Worm (Caenorhabditis elegans) whole organism, L4 larva: ENCODE results near the gene nfya-1.

Experiments
- D1046.2 ChIP-seq: fragments of 200-800 bp; sonication (Bioruptor generic); IDR thresholded peaks from 2 replicates; pipeline ENCODE4 v1.3.6; 2022; ENCODE audit warnings: missing genetic modification characterization, missing compliant biosample characterization
- R02D3.7 ChIP-seq: fragments of 150-350 bp; sonication (generic microtip); optimal IDR thresholded peaks from 3 replicates; lab custom pipeline; 2014; ENCODE audit warnings: missing biosample characterization, missing genetic modification characterization
- T26A8.4 ChIP-seq: fragments of 200-800 bp; sonication (Bioruptor generic); IDR thresholded peaks from 2 replicates; pipeline ENCODE4 v1.3.6; 2022; ENCODE audit warnings: missing genetic modification characterization, missing compliant biosample characterization
- Y48G9A.11 ChIP-seq: fragments of 200-800 bp; sonication (Bioruptor generic); IDR thresholded peaks from 2 replicates; pipeline ENCODE4 v1.3.6; 2022; ENCODE audit warnings: missing genetic modification reagents, missing genetic modification characterization, missing compliant biosample characterization
- Y5F2A.4 ChIP-seq: fragments of 200-800 bp; sonication (Bioruptor generic); optimal IDR thresholded peaks from 2 replicates; lab custom pipeline; 2018; ENCODE audit warnings: mild to moderate bottlenecking, missing genetic modification characterization, missing compliant biosample characterization
- ZK546.5 ChIP-seq, 2 experiments: sonication (generic microtip); optimal IDR thresholded peaks; 2 replicates each; lab custom pipeline; 2017; ENCODE audit warnings: missing biosample characterization in 2 of 2, missing genetic modification characterization in 2 of 2
- aha-1 ChIP-seq: fragments of 150-350 bp; peaks from one replicate; lab custom pipeline; 2014; ENCODE audit warnings: missing biosample characterization, missing genetic modification characterization
- attf-4 ChIP-seq: sonication (generic microtip); optimal IDR thresholded peaks from 3 replicates; lab custom pipeline; 2017; ENCODE audit warnings: missing biosample characterization, missing genetic modification characterization
- ceh-32 ChIP-seq: sonication (generic microtip); optimal IDR thresholded peaks from 2 replicates; lab custom pipeline; 2016; ENCODE audit warnings: mild to moderate bottlenecking, missing genetic modification characterization, missing compliant biosample characterization; ENCODE audit not compliant: poor library complexity
- ceh-44 ChIP-seq: fragments of 200-800 bp; sonication (Bioruptor generic); IDR thresholded peaks from 2 replicates; pipeline ENCODE4 v1.3.6; 2022; ENCODE audit warnings: missing genetic modification reagents, missing genetic modification characterization, missing compliant biosample characterization
- ceh-62 ChIP-seq: sonication (generic microtip); optimal IDR thresholded peaks from 2 replicates; lab custom pipeline; 2017; ENCODE audit warnings: missing biosample characterization, missing genetic modification characterization
- ces-1 ChIP-seq: fragments of 150-350 bp; sonication (generic microtip); optimal IDR thresholded peaks from 4 replicates; lab custom pipeline; 2014; ENCODE audit warnings: missing biosample characterization, missing genetic modification reagents, missing genetic modification characterization
- cey-2 ChIP-seq: sonication (generic microtip); optimal IDR thresholded peaks from 3 replicates; lab custom pipeline; 2017; ENCODE audit warnings: missing genetic modification characterization, mild to moderate bottlenecking, missing compliant biosample characterization, antibody characterized with exemption, borderline replicate concordance; ENCODE audit not compliant: insufficient read depth
- daf-16 ChIP-seq, 3 experiments: sonication (generic microtip); optimal IDR thresholded peaks; 2 replicates each; lab custom pipeline; 2016 to 2017; ENCODE audit warnings: missing genetic modification characterization in 3 of 3, missing genetic modification reagents in 3 of 3, mild to moderate bottlenecking in 2 of 3, missing compliant biosample characterization in 2 of 3, missing biosample characterization in 1 of 3, moderate library complexity in 1 of 3
- daf-19 ChIP-seq: fragments of 200-800 bp; sonication (Bioruptor generic); conservative IDR thresholded peaks from 2 replicates; pipeline ENCODE4 v1.3.6; 2022; ENCODE audit warnings: missing genetic modification characterization, missing compliant biosample characterization
- dmd-8 ChIP-seq: fragments of 200-800 bp; sonication (Bioruptor generic); IDR thresholded peaks from 2 replicates; pipeline ENCODE4 v1.3.6; 2022; ENCODE audit warnings: missing genetic modification characterization, missing compliant biosample characterization
- gei-8 ChIP-seq: fragments of 200-800 bp; sonication (Bioruptor generic); optimal IDR thresholded peaks from 2 replicates; lab custom pipeline; 2018; ENCODE audit warnings: mild to moderate bottlenecking, missing genetic modification characterization, missing compliant biosample characterization
- hlh-30 ChIP-seq: sonication (generic microtip); optimal IDR thresholded peaks from 2 replicates; lab custom pipeline; 2017; ENCODE audit warnings: antibody characterized with exemption, mild to moderate bottlenecking, missing genetic modification characterization, missing compliant biosample characterization; ENCODE audit not compliant: insufficient read depth
- lim-7 ChIP-seq: fragments of 200-800 bp; sonication (Bioruptor generic); IDR thresholded peaks from 2 replicates; pipeline ENCODE4 v1.3.6; 2022; ENCODE audit warnings: missing genetic modification characterization, missing compliant biosample characterization
- lin-38 ChIP-seq: fragments of 200-800 bp; sonication (Bioruptor generic); IDR thresholded peaks from 2 replicates; pipeline ENCODE4 v1.3.6; 2022; ENCODE audit warnings: missing genetic modification reagents, missing genetic modification characterization, missing compliant biosample characterization
- lir-3 ChIP-seq: sonication (generic microtip); optimal IDR thresholded peaks from 2 replicates; lab custom pipeline; 2016; ENCODE audit warnings: mild to moderate bottlenecking, missing genetic modification characterization, missing compliant biosample characterization
- madf-5 ChIP-seq, 2 experiments: fragments of 200-800 bp; sonication (Bioruptor generic); IDR thresholded peaks; 2 replicates each; pipeline ENCODE4 v1.3.6; 2022; ENCODE audit warnings: missing compliant biosample characterization in 2 of 2, missing genetic modification characterization in 2 of 2
- mdl-1 ChIP-seq, 2 experiments: fragments of 150-350 bp in 1 of 2; sonication (generic microtip) in 1 of 2; optimal IDR thresholded peaks; 2 replicates each; lab custom pipeline; 2014 to 2017; ENCODE audit warnings: missing biosample characterization in 2 of 2, missing genetic modification characterization in 2 of 2
- mxl-2 ChIP-seq: fragments of 200-800 bp; sonication (Bioruptor generic); conservative IDR thresholded peaks from 2 replicates; pipeline ENCODE4 v1.3.6; 2022; ENCODE audit warnings: missing genetic modification reagents, missing genetic modification characterization, missing compliant biosample characterization
- nhr-11 ChIP-seq: fragments of 150-350 bp; optimal IDR thresholded peaks from 2 replicates; lab custom pipeline; 2014; ENCODE audit warnings: missing biosample characterization, missing genetic modification characterization
- nhr-41 ChIP-seq: fragments of 200-800 bp; sonication (Bioruptor generic); IDR thresholded peaks from 2 replicates; pipeline ENCODE4 v1.3.6; 2022; ENCODE audit warnings: missing genetic modification reagents, missing genetic modification characterization, missing compliant biosample characterization
- nhr-48 ChIP-seq: sonication (generic microtip); optimal IDR thresholded peaks from 2 replicates; lab custom pipeline; 2016; ENCODE audit warnings: mild to moderate bottlenecking, missing genetic modification characterization, missing compliant biosample characterization
- pha-4 ChIP-seq, 2 experiments: fragments of 150-350 bp in 1 of 2; fragments of 200-800 bp in 1 of 2; sonication (Bioruptor generic) in 1 of 2; IDR thresholded peaks in 1 of 2; optimal IDR thresholded peaks in 1 of 2; 2 replicates each; pipeline versions ENCODE4 v1.3.6 to Lab custom; 2014 to 2022; ENCODE audit warnings: missing genetic modification characterization in 2 of 2, missing genetic modification reagents in 2 of 2, missing biosample characterization in 1 of 2, missing compliant biosample characterization in 1 of 2
- pqm-1 ChIP-seq: sonication (generic microtip); optimal IDR thresholded peaks from 2 replicates; lab custom pipeline; 2017; ENCODE audit warnings: missing biosample characterization, missing genetic modification characterization
- saeg-2 ChIP-seq: fragments of 200-800 bp; sonication (Bioruptor generic); IDR thresholded peaks from 2 replicates; pipeline ENCODE4 v1.3.6; 2022; ENCODE audit warnings: missing genetic modification reagents, missing genetic modification characterization, missing compliant biosample characterization
- sdz-12 ChIP-seq: fragments of 200-800 bp; sonication (Bioruptor generic); optimal IDR thresholded peaks from 2 replicates; lab custom pipeline; 2018; ENCODE audit warnings: mild to moderate bottlenecking, missing genetic modification characterization, missing compliant biosample characterization
- skn-1 ChIP-seq: fragments of 150-350 bp; optimal IDR thresholded peaks from 2 replicates; lab custom pipeline; 2014; ENCODE audit warnings: missing biosample characterization, missing genetic modification characterization
- snpc-1.2 ChIP-seq: fragments of 200-800 bp; sonication (Bioruptor generic); IDR thresholded peaks from 2 replicates; pipeline ENCODE4 v1.3.6; 2022; ENCODE audit warnings: missing genetic modification reagents, missing genetic modification characterization, missing compliant biosample characterization
- spr-1 ChIP-seq: sonication (generic microtip); optimal IDR thresholded peaks from 2 replicates; lab custom pipeline; 2016; ENCODE audit warnings: mild to moderate bottlenecking, missing genetic modification characterization, missing compliant biosample characterization
- spr-3 ChIP-seq: fragments of 200-800 bp; sonication (Bioruptor generic); optimal IDR thresholded peaks from 2 replicates; lab custom pipeline; 2018; ENCODE audit warnings: mild to moderate bottlenecking, missing genetic modification characterization, missing compliant biosample characterization
- tra-1 ChIP-seq: fragments of 200-800 bp; sonication (Bioruptor generic); IDR thresholded peaks from 2 replicates; pipeline ENCODE4 v1.3.6; 2022; ENCODE audit warnings: missing genetic modification reagents, missing genetic modification characterization, missing compliant biosample characterization
- vab-7 ChIP-seq: fragments of 200-800 bp; sonication (Bioruptor generic); IDR thresholded peaks from 2 replicates; pipeline ENCODE4 v1.3.6; 2022; ENCODE audit warnings: missing genetic modification reagents, missing genetic modification characterization, missing compliant biosample characterization

Gene nfya-1

ce11 chrX:11934933-11935332 lies 11.7 kb downstream of the nfya-1 start (continued):
- TF ChIP-seq attf-4 (tag; lab: Kevin White, UChicago) (no peak), D1046.2 (GFP tag; lab: Robert Waterston, UW) (peak; percentile 58; the same call in 1 of the 2 replicates), mxl-2 (GFP tag; lab: Robert Waterston, UW) (no peak), hlh-30 (peak; percentile 46), cey-2 (tag; lab: Kevin White, UChicago) (no peak), tra-1 (peak; percentile 72; the same call in 1 of the 2 replicates), saeg-2 (no peak), mdl-1 (tag; optimal IDR thresholded peaks at IDR 0.05; lab: Kevin White, UChicago) (no peak), Y5F2A.4 (GFP tag; lab: Kevin White, UChicago) (peak; percentile 69), gei-8 (GFP tag; lab: Kevin White, UChicago) (no peak), skn-1 (tag; lab: Kevin White, UChicago) (no peak), sdz-12 (GFP tag; lab: Kevin White, UChicago) (peak; percentile 42), spr-3 (GFP tag; lab: Kevin White, UChicago) (peak; percentile 58), spr-1 (tag; lab: Kevin White, UChicago) (peak; percentile 62), ces-1 (GFP tag; lab: Kevin White, UChicago) (no peak), pha-4 (GFP tag; IDR thresholded peaks at IDR 0.05; lab: Robert Waterston, UW) (peak; percentile 87), pha-4 (tag; optimal IDR thresholded peaks at IDR 0.05; lab: Kevin White, UChicago) (no peak), T26A8.4 (GFP tag; lab: Robert Waterston, UW) (no peak), nhr-48 (tag; lab: Kevin White, UChicago) (peak; percentile 42), madf-5 (GFP tag; IDR thresholded peaks at IDR 0.05; lab: Robert Waterston, UW) (peak; percentile 66 to 71; a peak in 2 of 4 replicates), nhr-11 (tag; lab: Kevin White, UChicago) (no peak), pqm-1 (tag; lab: Kevin White, UChicago) (no peak)

- TF ChIP-seq ZK546.5 (tag; optimal IDR thresholded peaks at IDR 0.05; lab: Kevin White, UChicago) (no peak), snpc-1.2 (GFP tag; lab: Robert Waterston, UW) (peak; percentile 93), ceh-32 (tag; lab: Kevin White, UChicago) (no peak), aha-1 (tag; lab: Kevin White, UChicago) (peak; percentile 33), daf-16 (GFP tag; optimal IDR thresholded peaks at IDR 0.05; lab: Kevin White, UChicago) (peak in 1 of 2 experiments; percentile 41), daf-16 (tag; optimal IDR thresholded peaks at IDR 0.05; lab: Kevin White, UChicago) (peak; percentile 41), vab-7 (GFP tag; lab: Robert Waterston, UW) (peak; percentile 66; the same call in 1 of the 2 replicates), lin-38 (GFP tag; lab: Robert Waterston, UW) (no peak), ceh-62 (tag; lab: Kevin White, UChicago) (no peak), ceh-44 (GFP tag; lab: Robert Waterston, UW) (0 out of 2 replicates have a peak, but pooled peaks have one; percentile 49), dmd-8 (peak; percentile 84), R02D3.7 (tag; lab: Kevin White, UChicago) (no peak), Y48G9A.11 (peak; percentile 75), nhr-41 (GFP tag; lab: Robert Waterston, UW) (0 out of 2 replicates have a peak, but pooled peaks have one; percentile 10), lim-7 (peak; percentile 82; the same call in 1 of the 2 replicates), tra-1 (peak; percentile 65), lir-3 (tag; lab: Kevin White, UChicago) (peak; percentile 7), daf-19 (GFP tag; lab: Robert Waterston, UW) (0 out of 2 replicates have a peak, but pooled peaks have one; percentile 45), pha-4 (GFP tag; IDR thresholded peaks at IDR 0.05; lab: Robert Waterston, UW) (peak; percentile 67; the same call in 1 of the 2 replicates), pha-4 (tag; optimal IDR thresholded peaks at IDR 0.05; lab: Kevin White, UChicago) (no peak)
Measured at ce11 chrX:11933547-11933946, 13.1 kb downstream of the nfya-1 start.
